Worm (Caenorhabditis elegans) whole organism, young adult: ENCODE measurements around the gene C14A11.5.

Experiments
- B0035.1 ChIP-seq: sonication (generic microtip); optimal IDR thresholded peaks from 2 replicates; lab custom pipeline; 2016; ENCODE audit warnings: missing genetic modification characterization, mild to moderate bottlenecking, missing compliant biosample characterization, missing genotype, missing genetic modification reagents
- C17E4.6 ChIP-seq: fragments of 200-800 bp; sonication (Bioruptor generic); IDR thresholded peaks from 2 replicates; pipeline ENCODE4 v1.3.6; 2022; ENCODE audit warnings: missing genetic modification reagents, missing genetic modification characterization, missing compliant biosample characterization
- D2030.7 ChIP-seq: fragments of 200-800 bp; sonication (Bioruptor generic); IDR thresholded peaks from 2 replicates; pipeline ENCODE4 v1.3.6; 2022; ENCODE audit warnings: missing genetic modification reagents, missing genetic modification characterization, missing compliant biosample characterization
- F22D6.2 ChIP-seq: sonication (generic microtip); optimal IDR thresholded peaks from 2 replicates; lab custom pipeline; 2016; ENCODE audit warnings: mild to moderate bottlenecking, missing genetic modification characterization, missing compliant biosample characterization
- F23B12.7 ChIP-seq: sonication (generic microtip); optimal IDR thresholded peaks from 2 replicates; lab custom pipeline; 2017; ENCODE audit warnings: missing genetic modification characterization, mild to moderate bottlenecking, missing compliant biosample characterization, antibody characterized with exemption, moderate library complexity; ENCODE audit not compliant: insufficient read depth
- F37B4.10 ChIP-seq: fragments of 200-800 bp; sonication (Bioruptor generic); IDR thresholded peaks from 2 replicates; pipeline ENCODE4 v1.3.6; 2022; ENCODE audit warnings: missing genetic modification characterization, missing compliant biosample characterization
- F39B2.1 ChIP-seq: fragments of 200-800 bp; sonication (Bioruptor generic); IDR thresholded peaks from 2 replicates; pipeline ENCODE4 v1.3.6; 2022; ENCODE audit warnings: missing genetic modification reagents, missing genetic modification characterization, missing compliant biosample characterization
- F52B5.7 ChIP-seq: sonication (generic microtip); optimal IDR thresholded peaks from 2 replicates; lab custom pipeline; 2016; ENCODE audit warnings: mild to moderate bottlenecking, missing genetic modification characterization, missing compliant biosample characterization
- F55B11.4 ChIP-seq: sonication (generic microtip); optimal IDR thresholded peaks from 2 replicates; lab custom pipeline; 2016; ENCODE audit warnings: missing compliant biosample characterization, missing genetic modification characterization, borderline replicate concordance; ENCODE audit not compliant: insufficient read depth
- K11D2.4 ChIP-seq: fragments of 200-800 bp; sonication (Bioruptor generic); IDR thresholded peaks from 2 replicates; pipeline ENCODE4 v1.3.6; 2022; ENCODE audit warnings: missing genetic modification reagents, missing genetic modification characterization, missing compliant biosample characterization
- T07F8.4 ChIP-seq: sonication (generic microtip); optimal IDR thresholded peaks from 2 replicates; lab custom pipeline; 2016; ENCODE audit warnings: mild to moderate bottlenecking, missing genetic modification characterization, moderate library complexity, missing compliant biosample characterization
- Y53F4B.3 ChIP-seq: fragments of 200-800 bp; sonication (Bioruptor generic); IDR thresholded peaks from 2 replicates; pipeline ENCODE4 v1.3.6; 2022; ENCODE audit warnings: missing genetic modification reagents, missing genetic modification characterization, missing compliant biosample characterization
- ama-1 ChIP-seq, 3 experiments: fragments of 150-350 bp in 1 of 3; sonication (generic microtip) in 2 of 3; optimal IDR thresholded peaks; 2 replicates each; lab custom pipeline; 2014 to 2018; ENCODE audit warnings: missing biosample characterization in 2 of 3, missing genetic modification characterization in 2 of 3, missing genetic modification reagents in 2 of 3
- bed-1 ChIP-seq: fragments of 200-800 bp; sonication (Bioruptor generic); IDR thresholded peaks from 2 replicates; pipeline ENCODE4 v1.3.6; 2022; ENCODE audit warnings: missing genetic modification reagents, missing genetic modification characterization, missing compliant biosample characterization
- bed-2 ChIP-seq: fragments of 200-800 bp; sonication (Bioruptor generic); IDR thresholded peaks from 2 replicates; pipeline ENCODE4 v1.3.6; 2022; ENCODE audit warnings: missing genetic modification reagents, missing genetic modification characterization, missing compliant biosample characterization
- ccch-3 ChIP-seq: fragments of 200-800 bp; sonication (Bioruptor generic); optimal IDR thresholded peaks from 2 replicates; lab custom pipeline; 2018; ENCODE audit warnings: mild to moderate bottlenecking, missing genetic modification characterization, missing compliant biosample characterization
- cebp-2 ChIP-seq: fragments of 200-800 bp; sonication (Bioruptor generic); IDR thresholded peaks from 2 replicates; pipeline ENCODE4 v1.3.6; 2022; ENCODE audit warnings: missing genetic modification characterization, missing compliant biosample characterization
- ceh-100 ChIP-seq: fragments of 200-800 bp; sonication (Bioruptor generic); IDR thresholded peaks from 2 replicates; pipeline ENCODE4 v1.3.6; 2022; ENCODE audit warnings: missing genetic modification reagents, missing genetic modification characterization, missing compliant biosample characterization
- dox-1 ChIP-seq: fragments of 200-800 bp; sonication (Bioruptor generic); IDR thresholded peaks from 2 replicates; pipeline ENCODE4 v1.3.6; 2022; ENCODE audit warnings: missing genetic modification reagents, missing genetic modification characterization, missing compliant biosample characterization
- efl-1 ChIP-seq: fragments of 150-350 bp; optimal IDR thresholded peaks from 2 replicates; lab custom pipeline; 2014; ENCODE audit warnings: missing biosample characterization, missing genetic modification reagents, missing genetic modification characterization
- ets-4 ChIP-seq: fragments of 200-800 bp; sonication (Bioruptor generic); optimal IDR thresholded peaks from 2 replicates; lab custom pipeline; 2018; ENCODE audit warnings: mild to moderate bottlenecking, missing genetic modification characterization, missing compliant biosample characterization
- lin-40 ChIP-seq: sonication (generic microtip); optimal IDR thresholded peaks from 2 replicates; lab custom pipeline; 2016; ENCODE audit warnings: missing genetic modification characterization, mild to moderate bottlenecking, missing compliant biosample characterization, missing genotype, missing genetic modification reagents
- lir-1 ChIP-seq: fragments of 200-800 bp; sonication (Bioruptor generic); conservative IDR thresholded peaks from 2 replicates; pipeline ENCODE4 v1.3.6; 2022; ENCODE audit warnings: missing genetic modification reagents, missing genetic modification characterization, missing compliant biosample characterization
- lsl-1 ChIP-seq: fragments of 200-800 bp; sonication (Bioruptor generic); optimal IDR thresholded peaks from 2 replicates; lab custom pipeline; 2018; ENCODE audit warnings: mild to moderate bottlenecking, missing genetic modification characterization, moderate library complexity, missing compliant biosample characterization
- lsy-27 ChIP-seq: sonication (generic microtip); optimal IDR thresholded peaks from 2 replicates; lab custom pipeline; 2017; ENCODE audit warnings: missing genetic modification characterization, mild to moderate bottlenecking, missing compliant biosample characterization, antibody characterized with exemption, missing genotype, borderline replicate concordance; ENCODE audit not compliant: insufficient read depth
- madf-10 ChIP-seq: sonication (generic microtip); optimal IDR thresholded peaks from 2 replicates; lab custom pipeline; 2016; ENCODE audit warnings: mild to moderate bottlenecking, missing genetic modification characterization, missing compliant biosample characterization
- madf-3 ChIP-seq: fragments of 200-800 bp; sonication (Bioruptor generic); IDR thresholded peaks from 2 replicates; pipeline ENCODE4 v1.3.6; 2022; ENCODE audit warnings: missing genetic modification reagents, missing genetic modification characterization, missing compliant biosample characterization
- madf-6 ChIP-seq: fragments of 200-800 bp; sonication (Bioruptor generic); IDR thresholded peaks from 2 replicates; pipeline ENCODE4 v1.3.6; 2022; ENCODE audit warnings: missing genetic modification reagents, missing genetic modification characterization, missing compliant biosample characterization
- mel-28 ChIP-seq: sonication (generic microtip); optimal IDR thresholded peaks from 2 replicates; lab custom pipeline; 2016; ENCODE audit warnings: borderline replicate concordance, mild to moderate bottlenecking, missing genetic modification characterization, missing compliant biosample characterization
- nfya-2 ChIP-seq: fragments of 200-800 bp; sonication (Bioruptor generic); IDR thresholded peaks from 2 replicates; pipeline ENCODE4 v1.3.6; 2022; ENCODE audit warnings: missing genetic modification reagents, missing genetic modification characterization, missing compliant biosample characterization
- nfyb-1 ChIP-seq: fragments of 200-800 bp; sonication (Bioruptor generic); IDR thresholded peaks from 2 replicates; pipeline ENCODE4 v1.3.6; 2022; ENCODE audit warnings: missing genetic modification reagents, missing genetic modification characterization, missing compliant biosample characterization
- nhr-120 ChIP-seq: fragments of 200-800 bp; sonication (Bioruptor generic); IDR thresholded peaks from 2 replicates; pipeline ENCODE4 v1.3.6; 2022; ENCODE audit warnings: missing genetic modification characterization, missing compliant biosample characterization
- pha-4 ChIP-seq: fragments of 150-350 bp; sonication (generic microtip); optimal IDR thresholded peaks from 2 replicates; lab custom pipeline; 2014; ENCODE audit warnings: missing biosample characterization, missing genetic modification reagents, missing genetic modification characterization
- rec-8 ChIP-seq, 2 experiments: sonication (generic microtip); optimal IDR thresholded peaks; 2 replicates each; lab custom pipeline; 2016; ENCODE audit warnings: mild to moderate bottlenecking in 2 of 2, missing genetic modification characterization in 2 of 2, missing genetic modification reagents in 2 of 2, missing genotype in 2 of 2, missing biosample characterization in 1 of 2, missing compliant biosample characterization in 1 of 2, moderate library complexity in 1 of 2
- zfh-2 ChIP-seq: fragments of 200-800 bp; sonication (Bioruptor generic); conservative IDR thresholded peaks from 2 replicates; pipeline ENCODE4 v1.3.6; 2022; ENCODE audit warnings: missing genetic modification reagents, missing genetic modification characterization, missing compliant biosample characterization
- ztf-22 ChIP-seq: fragments of 200-800 bp; sonication (Bioruptor generic); optimal IDR thresholded peaks from 2 replicates; lab custom pipeline; 2018; ENCODE audit warnings: mild to moderate bottlenecking, missing genetic modification characterization, moderate library complexity, missing compliant biosample characterization
- ztf-28 ChIP-seq: fragments of 200-800 bp; sonication (Bioruptor generic); IDR thresholded peaks from 2 replicates; pipeline ENCODE4 v1.3.6; 2022; ENCODE audit warnings: missing genetic modification reagents, missing genetic modification characterization, missing compliant biosample characterization

The C14A11.5 gene

DNA sequence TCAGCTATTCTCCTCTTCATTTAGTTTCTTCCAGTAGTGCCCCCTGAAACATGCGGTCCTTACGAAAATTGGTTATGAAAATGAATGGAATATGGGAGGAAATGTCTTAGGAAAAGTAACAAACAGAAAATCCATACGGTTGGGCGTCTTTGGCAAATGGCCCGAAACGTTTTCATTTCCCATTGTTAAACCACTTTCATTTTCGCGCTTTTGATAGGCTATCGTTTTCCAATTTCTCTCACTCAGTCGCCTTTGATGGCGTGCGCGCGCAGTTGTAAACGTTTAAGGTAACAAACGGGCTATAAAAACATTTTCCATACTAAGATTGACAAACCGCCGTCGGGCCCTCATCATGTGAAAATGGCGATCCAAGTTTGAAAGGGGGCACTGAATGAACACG lies 12.3 kb downstream of the C14A11.5 start:
- TF ChIP-seq lin-40 (tag; lab: Kevin White, UChicago) = no peak
- no peak for TF ChIP-seq ztf-22 (GFP tag; lab: Kevin White, UChicago)

DNA sequence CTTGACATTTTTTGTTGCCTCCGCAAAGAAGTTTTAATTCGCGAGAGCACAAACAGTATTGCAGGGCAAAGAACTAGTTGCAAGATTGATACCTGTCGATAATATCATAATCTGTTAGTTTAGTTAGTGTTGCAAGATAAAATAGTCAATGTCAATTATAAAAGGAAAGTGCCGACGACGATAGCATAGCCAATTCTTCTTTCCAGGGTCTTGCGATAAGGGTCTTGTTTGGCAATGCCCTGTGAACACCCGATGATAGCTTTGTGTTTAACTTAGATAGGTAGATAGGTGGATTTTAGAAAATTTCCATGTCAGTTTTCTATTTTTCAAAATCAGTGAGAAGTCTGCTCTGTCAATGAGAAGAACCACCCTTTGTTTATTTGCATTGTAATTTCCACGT lies 13.0 kb downstream of the C14A11.5 start:
- no peak for TF ChIP-seq mel-28 (tag; lab: Kevin White, UChicago)
- no peak for TF ChIP-seq nfyb-1 (GFP tag; lab: Robert Waterston, UW)
- TF ChIP-seq Y53F4B.3 (GFP tag; lab: Robert Waterston, UW) = no peak
- no peak for TF ChIP-seq madf-10 (tag; lab: Kevin White, UChicago)
- no peak for TF ChIP-seq bed-1 (GFP tag; lab: Robert Waterston, UW)
- no peak for TF ChIP-seq lsy-27 (tag; lab: Kevin White, UChicago)
- TF ChIP-seq F22D6.2 (tag; lab: Kevin White, UChicago) = no peak
- no peak for TF ChIP-seq K11D2.4 (GFP tag; lab: Robert Waterston, UW)
- TF ChIP-seq ztf-22 (GFP tag; lab: Kevin White, UChicago) = no peak
- TF ChIP-seq cebp-2 (GFP tag; lab: Robert Waterston, UW) = no peak
- TF ChIP-seq F52B5.7 = no peak
- TF ChIP-seq ceh-100 = no peak

DNA sequence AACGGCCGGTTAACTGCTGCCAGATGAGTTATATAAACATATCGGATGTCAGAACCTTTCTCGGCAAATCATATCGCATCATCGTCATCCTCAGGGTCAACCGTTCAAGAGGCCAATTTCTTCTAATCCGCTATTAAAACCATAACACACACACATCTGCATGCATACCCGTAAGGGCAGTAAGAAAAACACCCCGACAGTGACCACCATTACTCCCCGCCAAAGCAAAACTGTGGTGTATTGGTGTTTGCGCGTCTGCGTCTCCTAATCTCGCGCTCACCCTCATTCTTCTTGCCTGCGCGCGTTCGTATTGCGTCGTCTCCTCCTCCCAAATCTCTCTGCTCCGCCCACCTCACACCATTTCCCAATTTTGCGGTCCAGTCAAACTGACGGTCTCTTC lies 13.8 kb downstream of the C14A11.5 start:
- TF ChIP-seq madf-3 (GFP tag; lab: Robert Waterston, UW) (no peak), dox-1 (GFP tag; lab: Robert Waterston, UW) (0 out of 2 replicates have a peak, but pooled peaks have one; percentile 16), F37B4.10 (GFP tag; lab: Robert Waterston, UW) (0 out of 2 replicates have a peak, but pooled peaks have one; percentile 69), efl-1 (GFP tag; lab: Kevin White, UChicago) (peak; percentile 18), zfh-2 (GFP tag; lab: Robert Waterston, UW) (0 out of 2 replicates have a peak, but pooled peaks have one; percentile 37), nhr-120 (GFP tag; lab: Robert Waterston, UW) (no peak), madf-6 (GFP tag; lab: Robert Waterston, UW) (peak; percentile 17; the same call in 1 of the 2 replicates), C17E4.6 (no peak)

DNA sequence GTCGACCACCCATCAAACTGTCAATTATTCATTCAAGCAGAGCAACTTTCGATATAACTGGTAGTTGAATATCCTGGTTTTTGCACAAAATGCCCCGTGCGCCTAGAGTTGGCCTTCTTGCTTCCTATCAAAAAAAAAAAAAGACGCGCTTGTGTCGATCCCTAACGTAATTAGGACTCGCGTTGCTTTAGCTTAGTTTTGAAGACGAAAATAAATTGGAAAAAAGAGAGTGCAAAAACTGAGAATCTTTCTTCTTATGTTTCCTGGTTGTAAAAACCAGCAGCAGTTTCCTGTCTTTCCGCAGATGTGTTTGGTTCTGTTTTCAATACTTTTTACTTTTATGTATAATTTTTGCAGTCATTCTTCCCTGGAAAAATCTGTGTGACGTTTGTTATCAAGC lies 29.4 kb downstream of the C14A11.5 start:
- TF ChIP-seq ccch-3 (GFP tag; lab: Kevin White, UChicago) = no peak
- TF ChIP-seq T07F8.4 (tag; lab: Kevin White, UChicago) = no peak
- TF ChIP-seq ama-1 (optimal IDR thresholded peaks at IDR 0.05; lab: Kevin White, UChicago) = no peak
- TF ChIP-seq ama-1 (GFP tag; optimal IDR thresholded peaks at IDR 0.05; lab: Kevin White, UChicago) = no peak
- no peak for TF ChIP-seq lir-1
- no peak for TF ChIP-seq ztf-22 (GFP tag; lab: Kevin White, UChicago)
- no peak for TF ChIP-seq ets-4
- no peak for TF ChIP-seq lsl-1
- TF ChIP-seq rec-8 (tag; optimal IDR thresholded peaks at IDR 0.05; lab: Kevin White, UChicago) = no peak
- TF ChIP-seq F23B12.7 = no peak
- TF ChIP-seq pha-4 (tag; lab: Kevin White, UChicago) = no peak
- TF ChIP-seq F39B2.1 (GFP tag; lab: Robert Waterston, UW) = no peak
- TF ChIP-seq B0035.1 (tag; lab: Kevin White, UChicago) = no peak
- TF ChIP-seq D2030.7 (GFP tag; lab: Robert Waterston, UW) = no peak
- no peak for TF ChIP-seq nfya-2 (GFP tag; lab: Robert Waterston, UW)
- TF ChIP-seq bed-2 = no peak
- no peak for TF ChIP-seq ztf-28 (GFP tag; lab: Robert Waterston, UW)
- no peak for TF ChIP-seq F55B11.4
- no peak for TF ChIP-seq lsy-27 (tag; lab: Kevin White, UChicago)
